Fruit fly (Drosophila melanogaster) whole organism, wandering third instar larva: ENCODE measurements around the gene CG9106.

Experiments
- Abd-B ChIP-seq: fragments of >200 bp; optimal IDR thresholded peaks from 2 replicates; lab custom pipeline; 2017; ENCODE audit warnings: missing biosample characterization, missing genetic modification characterization
- CG32264 ChIP-seq: fragments of 200-800 bp; sonication (Bioruptor generic); optimal IDR thresholded peaks from 2 replicates; lab custom pipeline; 2016; ENCODE audit warnings: missing biosample characterization, missing genetic modification characterization
- CG9705 ChIP-seq: fragments of 200-800 bp; sonication (Bioruptor generic); optimal IDR thresholded peaks from 2 replicates; lab custom pipeline; 2018; ENCODE audit warnings: missing biosample characterization, mild to moderate bottlenecking, missing genetic modification characterization
- CrebA ChIP-seq: fragments of 200-800 bp; sonication (Bioruptor generic); optimal IDR thresholded peaks from 2 replicates; lab custom pipeline; 2016; ENCODE audit warnings: missing biosample characterization, mild to moderate bottlenecking, missing genetic modification characterization, borderline replicate concordance
- Dfd ChIP-seq: fragments of >200 bp; optimal IDR thresholded peaks from 2 replicates; lab custom pipeline; 2017; ENCODE audit warnings: missing biosample characterization, missing genetic modification characterization
- Dif ChIP-seq: fragments of 200-275, 200-300 bp; sonication (Bioruptor generic); optimal IDR thresholded peaks from 2 replicates; lab custom pipeline; 2018; ENCODE audit warnings: missing biosample characterization, missing genetic modification characterization; ENCODE audit not compliant: partially characterized antibody
- GATAd ChIP-seq: sonication (Bioruptor generic); optimal IDR thresholded peaks from 2 replicates; lab custom pipeline; 2016; ENCODE audit warnings: missing biosample characterization, missing genetic modification characterization
- HLH106 ChIP-seq: fragments of 200-800 bp; optimal IDR thresholded peaks from 3 replicates; lab custom pipeline; 2019; ENCODE audit warnings: missing biosample characterization, mild to moderate bottlenecking, missing genetic modification characterization, moderate library complexity
- Hnf4 ChIP-seq: fragments of 200-800 bp; sonication (Bioruptor generic); optimal IDR thresholded peaks from 2 replicates; lab custom pipeline; 2016; ENCODE audit warnings: missing biosample characterization, mild to moderate bottlenecking, missing genetic modification characterization
- Hr78 ChIP-seq: fragments of >200 bp; optimal IDR thresholded peaks from 2 replicates; lab custom pipeline; 2017; ENCODE audit warnings: missing biosample characterization, missing genetic modification characterization
- Jra ChIP-seq: sonication (Bioruptor generic); optimal IDR thresholded peaks from 2 replicates; lab custom pipeline; 2016; ENCODE audit warnings: missing biosample characterization, missing genetic modification characterization
- N ChIP-seq: fragments of >200 bp; optimal IDR thresholded peaks from 2 replicates; lab custom pipeline; 2018; ENCODE audit warnings: missing biosample characterization, missing external identifiers, missing genetic modification characterization
- OdsH ChIP-seq: fragments of 200-800 bp; sonication (Bioruptor generic); optimal IDR thresholded peaks from 2 replicates; lab custom pipeline; 2016; ENCODE audit warnings: missing biosample characterization, mild to moderate bottlenecking, missing genetic modification characterization
- Rel ChIP-seq, 2 experiments: fragments of 200-800 bp; sonication (Bioruptor generic) in 1 of 2; optimal IDR thresholded peaks; 2 replicates in 1 of 2; 3 replicates in 1 of 2; lab custom pipeline; 2016 to 2019; ENCODE audit warnings: mild to moderate bottlenecking in 2 of 2, missing biosample characterization in 2 of 2, missing genetic modification characterization in 2 of 2, moderate library complexity in 1 of 2
- Sp1 ChIP-seq: fragments of 200-800 bp; sonication (Bioruptor generic); optimal IDR thresholded peaks from 3 replicates; lab custom pipeline; 2019; ENCODE audit warnings: missing biosample characterization, mild to moderate bottlenecking, missing genetic modification characterization, moderate library complexity
- Vsx2 ChIP-seq: fragments of 200-300, 225-300 bp; sonication (Bioruptor generic); optimal IDR thresholded peaks from 2 replicates; lab custom pipeline; 2018; ENCODE audit warnings: missing biosample characterization, missing genetic modification characterization; ENCODE audit not compliant: partially characterized antibody
- br ChIP-seq: fragments of 200-800 bp; sonication (Bioruptor generic); optimal IDR thresholded peaks from 2 replicates; lab custom pipeline; 2016; ENCODE audit warnings: missing biosample characterization, missing genetic modification characterization
- brk ChIP-seq: fragments of 200-800 bp; sonication (Bioruptor generic); optimal IDR thresholded peaks from 2 replicates; lab custom pipeline; 2016; ENCODE audit warnings: missing biosample characterization, mild to moderate bottlenecking, missing genetic modification characterization
- dl ChIP-seq, 2 experiments: fragments of 175-275, 200-275 bp in 1 of 2; fragments of 200-275 bp in 1 of 2; sonication (Bioruptor generic); optimal IDR thresholded peaks; lab custom pipeline; 2018; ENCODE audit warnings: mild to moderate bottlenecking in 2 of 2, missing biosample characterization in 2 of 2, missing genetic modification characterization in 2 of 2, moderate library complexity in 2 of 2; ENCODE audit not compliant: partially characterized antibody in 2 of 2, insufficient read depth in 1 of 2
- dmrt93B ChIP-seq: fragments of 200-800 bp; sonication (Bioruptor generic); optimal IDR thresholded peaks from 2 replicates; lab custom pipeline; 2018; ENCODE audit warnings: missing biosample characterization, mild to moderate bottlenecking, missing genetic modification characterization
- foxo ChIP-seq, 2 experiments: fragments of 200-800 bp; sonication (Bioruptor generic); optimal IDR thresholded peaks; 2 replicates in 1 of 2; 3 replicates in 1 of 2; lab custom pipeline; 2016 to 2017; ENCODE audit warnings: missing biosample characterization in 2 of 2, missing genetic modification characterization in 2 of 2
- fru ChIP-seq: fragments of 200-800 bp; sonication (Bioruptor generic); optimal IDR thresholded peaks from 3 replicates; lab custom pipeline; 2016; ENCODE audit warnings: missing biosample characterization, mild to moderate bottlenecking, missing genetic modification characterization
- h ChIP-seq: fragments of 200-800 bp; sonication (Bioruptor generic); optimal IDR thresholded peaks from 3 replicates; lab custom pipeline; 2016; ENCODE audit warnings: missing biosample characterization, mild to moderate bottlenecking, missing genetic modification characterization
- jim ChIP-seq: fragments of 175-275, 200-325 bp; sonication (Bioruptor generic); optimal IDR thresholded peaks from 2 replicates; lab custom pipeline; 2016; ENCODE audit warnings: missing biosample characterization, mild to moderate bottlenecking, missing genetic modification characterization
- pan ChIP-seq: fragments of >200 bp; optimal IDR thresholded peaks from 2 replicates; lab custom pipeline; 2017
- psq ChIP-seq: fragments of 200-800 bp; sonication (Bioruptor generic); optimal IDR thresholded peaks from 3 replicates; lab custom pipeline; 2017; ENCODE audit warnings: missing biosample characterization, mild to moderate bottlenecking, missing genetic modification characterization, moderate library complexity
- rgr ChIP-seq: fragments of 200-800 bp; sonication (Bioruptor generic); optimal IDR thresholded peaks from 3 replicates; lab custom pipeline; 2016; ENCODE audit warnings: missing biosample characterization, mild to moderate bottlenecking, missing genetic modification characterization
- sv ChIP-seq: fragments of 200-800 bp; sonication (Bioruptor generic); optimal IDR thresholded peaks from 3 replicates; lab custom pipeline; 2016; ENCODE audit warnings: missing biosample characterization, missing genetic modification characterization
- tai ChIP-seq: sonication (Bioruptor generic); optimal IDR thresholded peaks from 2 replicates; lab custom pipeline; 2016; ENCODE audit warnings: missing biosample characterization, missing genetic modification characterization
- woc ChIP-seq: sonication (Bioruptor generic); optimal IDR thresholded peaks from 2 replicates; lab custom pipeline; 2016; ENCODE audit warnings: missing biosample characterization, mild to moderate bottlenecking, missing genetic modification characterization

CG9106 gene

DNA sequence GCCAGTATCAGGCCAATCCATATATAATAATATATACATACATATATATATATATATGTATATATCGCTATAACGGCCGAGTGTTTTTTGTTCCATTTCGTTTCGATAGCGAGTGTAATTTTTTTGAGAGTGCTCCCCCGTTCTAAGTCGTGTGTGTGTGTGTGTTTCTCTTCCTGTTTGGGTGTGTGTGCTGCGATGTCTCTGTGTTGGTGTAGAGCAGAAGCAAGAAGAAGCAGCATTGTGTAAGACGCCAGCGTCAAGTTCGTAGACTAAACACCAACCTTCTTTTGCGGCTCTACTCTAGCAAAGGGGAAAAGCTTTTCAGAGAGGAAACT lies 25.7 kb upstream of the CG9106 start:
- TF ChIP-seq Rel (GFP tag; optimal IDR thresholded peaks at IDR 0.05; lab: Kevin White, UChicago) (no peak), Rel (tag; optimal IDR thresholded peaks at IDR 0.05; lab: Kevin White, UChicago) (peak; percentile 97), Dif (GFP tag; lab: Kevin White, UChicago) (no peak)
- TF ChIP-seq, all 38 proteins: peak for 1

DNA sequence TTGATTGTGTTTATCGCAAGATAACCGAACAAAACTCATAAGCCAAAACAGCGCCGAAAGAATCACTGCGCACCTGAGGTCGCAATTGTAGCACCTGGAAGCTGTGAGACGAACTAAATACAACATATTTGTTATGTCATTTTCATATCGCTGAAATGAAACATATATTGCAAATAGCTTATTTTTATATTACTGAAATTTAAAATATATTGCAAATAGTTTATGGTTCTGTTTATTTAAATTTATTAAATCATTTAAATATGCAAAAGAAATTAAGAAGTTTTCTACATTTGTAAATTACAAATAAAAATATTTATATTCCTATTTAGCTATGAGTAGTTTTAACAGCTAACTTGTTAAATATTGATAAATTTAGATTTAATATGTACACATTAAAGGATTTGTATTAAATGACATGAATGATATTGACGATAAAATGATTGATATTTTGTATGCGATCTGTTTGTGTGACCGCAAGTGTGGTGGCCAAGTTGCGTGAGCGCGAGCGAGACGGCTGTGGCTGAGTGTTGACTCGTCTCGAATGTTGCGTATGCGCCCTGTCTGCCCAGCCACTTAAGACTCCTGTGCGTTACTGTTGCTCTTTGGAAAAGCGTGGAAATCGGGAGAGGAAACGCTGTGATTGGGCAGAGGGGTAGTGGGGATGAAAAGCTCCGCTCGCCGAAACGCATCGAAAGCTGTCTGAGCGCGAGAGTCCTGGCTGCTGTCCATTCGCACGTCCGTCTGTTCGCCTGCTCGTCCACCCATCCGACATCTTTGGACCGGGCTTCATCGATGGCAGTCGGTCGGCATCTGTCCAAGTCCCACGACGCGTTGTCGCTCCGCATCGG lies 25.0 kb upstream of the CG9106 start, which contains the start of gene gce:
Gene gce, plus strand, starts transcription at position 798 of the 848 bp plus-strand sequence.
- TF ChIP-seq h (GFP tag; lab: Kevin White, UChicago) (no peak), Sp1 (peak; percentile 52), HLH106 (tag; lab: Kevin White, UChicago) (peak; percentile 42), OdsH (GFP tag; lab: Kevin White, UChicago) (peak; percentile 20), br (no peak), dmrt93B (GFP tag; lab: Kevin White, UChicago) (no peak), Vsx2 (no peak), CG32264 (GFP tag; lab: Kevin White, UChicago) (no peak), Hnf4 (GFP tag; lab: Kevin White, UChicago) (no peak), woc (GFP tag; lab: Kevin White, UChicago) (no peak), N (GFP tag; lab: Kevin White, UChicago) (no peak), Abd-B (GFP tag; lab: Kevin White, UChicago) (no peak), tai (GFP tag; lab: Kevin White, UChicago) (no peak), jim (GFP tag; lab: Kevin White, UChicago) (no peak), brk (GFP tag; lab: Kevin White, UChicago) (no peak), foxo (GFP tag; optimal IDR thresholded peaks at IDR 0.05; lab: Kevin White, UChicago) (peak in 1 of 2 experiments; percentile 46), rgr (peak; percentile 33), GATAd (GFP tag; lab: Kevin White, UChicago) (no peak), pan (lab: Kevin White, UChicago) (no peak), psq (GFP tag; lab: Kevin White, UChicago) (peak; percentile 6), Hr78 (GFP tag; lab: Kevin White, UChicago) (no peak), Jra (no peak), sv (peak; percentile 10), Dif (GFP tag; lab: Kevin White, UChicago) (peak; percentile 1), Dfd (GFP tag; lab: Kevin White, UChicago) (no peak)

DNA sequence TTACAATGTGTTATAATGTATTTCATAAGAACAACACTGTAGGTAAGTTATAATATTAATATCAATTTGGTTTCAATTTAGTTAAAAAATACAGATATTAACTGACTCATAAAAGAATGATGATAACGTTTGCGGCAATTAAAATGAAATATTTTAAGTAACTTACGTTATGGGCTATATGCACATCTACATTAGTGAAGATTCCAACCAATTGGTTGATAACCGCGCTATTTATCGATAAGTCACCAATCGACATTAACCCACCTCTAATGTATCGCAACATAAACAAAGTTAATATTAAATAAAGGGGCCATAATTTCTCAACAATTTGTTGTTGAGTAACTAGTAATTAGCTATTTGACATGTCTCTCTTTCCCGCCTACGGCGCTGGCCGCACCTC lies 20.6 kb upstream of the CG9106 start, which contains the start of gene CG5877:
Gene CG5877, plus strand, starts transcription at position 238 of the 400 bp plus-strand sequence.
- TF ChIP-seq N (GFP tag; lab: Kevin White, UChicago) (no peak), tai (GFP tag; lab: Kevin White, UChicago) (no peak)

DNA sequence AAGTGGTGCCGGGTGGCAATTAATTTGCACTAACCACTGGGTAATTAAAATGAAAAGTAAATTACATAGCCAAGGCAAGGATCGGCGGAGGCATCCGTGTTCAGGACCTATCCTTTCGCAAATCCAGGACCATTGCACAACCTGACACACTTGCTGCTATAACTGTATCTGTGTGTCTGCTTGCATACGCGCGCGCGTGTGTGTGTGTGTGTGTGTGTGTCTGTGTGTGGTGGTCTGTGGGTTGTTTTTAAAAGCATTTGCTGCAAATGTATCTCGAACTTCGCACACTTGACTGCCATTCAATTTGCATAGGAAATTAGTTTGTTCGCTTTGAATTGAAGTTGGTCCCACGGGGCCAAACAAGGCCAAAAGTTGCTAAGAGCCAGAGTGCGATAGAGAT lies 12.9 kb downstream of the CG9106 start:
- TF ChIP-seq fru (no peak), Dfd (GFP tag; lab: Kevin White, UChicago) (peak; percentile 40)

DNA sequence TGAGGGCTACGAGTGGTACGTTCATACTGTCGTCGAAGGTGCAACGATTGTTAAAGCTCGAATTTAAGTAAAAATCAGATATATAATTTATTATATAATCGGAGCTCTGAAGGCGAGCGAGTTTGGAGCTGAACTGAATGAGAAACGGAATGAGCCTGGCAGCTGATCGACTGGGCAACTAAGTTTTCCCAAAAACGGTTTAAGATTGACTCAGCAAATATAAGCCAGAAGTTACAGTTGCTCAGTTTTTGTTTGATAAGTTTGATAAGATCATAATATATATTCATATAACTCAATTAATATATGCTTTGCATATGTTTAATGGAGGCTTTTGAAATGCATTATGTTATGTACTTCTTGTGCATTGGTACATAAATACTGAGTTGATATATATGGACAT lies 27.4 kb downstream of the CG9106 start, which contains the start of gene PPYR1:
Gene PPYR1, minus strand, starts transcription at position 101 of the 400 bp plus-strand sequence.
- no peak for TF ChIP-seq CG9705
- TF ChIP-seq Abd-B (GFP tag; lab: Kevin White, UChicago): no peak
- no peak for TF ChIP-seq br
- TF ChIP-seq woc (GFP tag; lab: Kevin White, UChicago): no peak
- TF ChIP-seq dl (GFP tag; optimal IDR thresholded peaks at IDR 0.05; lab: Kevin White, UChicago; ENCODE audit: insufficient read depth in 1 of 2, partially characterized antibody in 2 of 2): no peak
- TF ChIP-seq CrebA (GFP tag; lab: Kevin White, UChicago): no peak
